Fruit fly (Drosophila melanogaster) whole organism, embryonic: ENCODE measurements around the gene mas.

Experiments
- Atf-2 ChIP-seq: fragments of 200-800 bp; sonication (Bioruptor generic); optimal IDR thresholded peaks from 2 replicates; lab custom pipeline; 2016; ENCODE audit warnings: missing biosample characterization, missing genetic modification characterization
- CG10147 ChIP-seq: fragments of 200-800 bp; sonication (Bioruptor generic); optimal IDR thresholded peaks from 2 replicates; lab custom pipeline; 2019; ENCODE audit warnings: missing biosample characterization, mild to moderate bottlenecking, missing genetic modification characterization, moderate library complexity
- CG10959 ChIP-seq: fragments of 200-800 bp; sonication (Bioruptor generic); IDR thresholded peaks from 2 replicates; pipeline ENCODE4 v1.3.6; 2022; ENCODE audit warnings: missing biosample characterization, missing genetic modification characterization
- CG11456 ChIP-seq: fragments of 200-800 bp; sonication (Bioruptor generic); IDR thresholded peaks from 3 replicates; pipeline ENCODE4 v1.3.6; 2022; ENCODE audit warnings: missing biosample characterization, missing genetic modification characterization
- CG11695 ChIP-seq: fragments of 200-800 bp; sonication (Bioruptor generic); IDR thresholded peaks from 3 replicates; pipeline ENCODE4 v1.3.6; 2022; ENCODE audit warnings: missing biosample characterization, missing genetic modification characterization
- CG13624 ChIP-seq: fragments of 200-800 bp; sonication (Bioruptor generic); optimal IDR thresholded peaks from 2 replicates; lab custom pipeline; 2016; ENCODE audit warnings: missing biosample characterization, missing genetic modification characterization
- CG14014 ChIP-seq: fragments of 200-800 bp; sonication (Bioruptor generic); IDR thresholded peaks from 2 replicates; pipeline ENCODE4 v1.3.6; 2022; ENCODE audit warnings: missing biosample characterization, missing genetic modification characterization
- CG17359 ChIP-seq: fragments of 200-800 bp; sonication (Bioruptor generic); optimal IDR thresholded peaks from 3 replicates; lab custom pipeline; 2018; ENCODE audit warnings: missing biosample characterization, mild to moderate bottlenecking, missing genetic modification characterization, moderate library complexity
- CG1792 ChIP-seq: fragments of 200-800 bp; sonication (Bioruptor generic); optimal IDR thresholded peaks from 2 replicates; lab custom pipeline; 2016; ENCODE audit warnings: missing biosample characterization, missing genetic modification characterization
- CG18619 ChIP-seq: fragments of 200-800 bp; sonication (Bioruptor generic); optimal IDR thresholded peaks from 3 replicates; lab custom pipeline; 2017; ENCODE audit warnings: missing biosample characterization, mild to moderate bottlenecking, missing genetic modification characterization
- CG2120 ChIP-seq: fragments of 200-800 bp; sonication (Bioruptor generic); optimal IDR thresholded peaks from 3 replicates; lab custom pipeline; 2016; ENCODE audit warnings: missing biosample characterization, missing genetic modification characterization
- CG31441 ChIP-seq: fragments of 200-800 bp; sonication (Bioruptor generic); IDR thresholded peaks from 2 replicates; pipeline ENCODE4 v1.3.6; 2022; ENCODE audit warnings: missing biosample characterization, missing genetic modification characterization
- CG34376 ChIP-seq: fragments of 200-800 bp; sonication (Bioruptor generic); optimal IDR thresholded peaks from 2 replicates; lab custom pipeline; 2018; ENCODE audit warnings: missing biosample characterization, mild to moderate bottlenecking, missing genetic modification characterization
- CG8290 ChIP-seq, 3 experiments: fragments of 200-800 bp; sonication (Bioruptor generic); optimal IDR thresholded peaks; 2 replicates each; lab custom pipeline; 2016 to 2019; ENCODE audit warnings: missing biosample characterization in 3 of 3, missing genetic modification characterization in 3 of 3, mild to moderate bottlenecking in 2 of 3, moderate library complexity in 1 of 3
- CG9437 ChIP-seq: fragments of 200-800 bp; sonication (Bioruptor generic); optimal IDR thresholded peaks from 2 replicates; lab custom pipeline; 2018; ENCODE audit warnings: missing biosample characterization, mild to moderate bottlenecking, missing genetic modification characterization
- CG9817 ChIP-seq: fragments of 200-800 bp; sonication (Bioruptor generic); optimal IDR thresholded peaks from 2 replicates; lab custom pipeline; 2018; ENCODE audit warnings: missing biosample characterization, mild to moderate bottlenecking, missing genetic modification characterization, moderate library complexity
- CrebB ChIP-seq: fragments of 200-800 bp; sonication (Bioruptor generic); optimal IDR thresholded peaks from 3 replicates; lab custom pipeline; 2018; ENCODE audit warnings: missing biosample characterization, mild to moderate bottlenecking, missing genetic modification characterization
- Deaf1 ChIP-seq: fragments of 200-800 bp; optimal IDR thresholded peaks from 3 replicates; lab custom pipeline; 2019; ENCODE audit warnings: missing biosample characterization, mild to moderate bottlenecking, missing genetic modification characterization, moderate library complexity
- Dp ChIP-seq: fragments of 200-800 bp; sonication (Bioruptor generic); optimal IDR thresholded peaks from 2 replicates; lab custom pipeline; 2018; ENCODE audit warnings: missing biosample characterization, mild to moderate bottlenecking, missing genetic modification characterization, moderate library complexity
- Ets97D ChIP-seq: fragments of 200-800 bp; sonication (Bioruptor generic); optimal IDR thresholded peaks from 3 replicates; lab custom pipeline; 2016; ENCODE audit warnings: missing biosample characterization, missing genetic modification characterization
- Fer3 ChIP-seq: fragments of 200-800 bp; sonication (Bioruptor generic); optimal IDR thresholded peaks from 2 replicates; lab custom pipeline; 2018; ENCODE audit warnings: missing biosample characterization, mild to moderate bottlenecking, missing genetic modification characterization, moderate library complexity
- HLH4C ChIP-seq: fragments of 200-800 bp; sonication (Bioruptor generic); IDR thresholded peaks from 3 replicates; pipeline ENCODE4 v1.3.6; 2022; ENCODE audit warnings: missing biosample characterization, missing genetic modification characterization; ENCODE audit not compliant: partially characterized antibody
- Hmr ChIP-seq: fragments of 200-800 bp; sonication (Bioruptor generic); optimal IDR thresholded peaks from 3 replicates; lab custom pipeline; 2017; ENCODE audit warnings: mild to moderate bottlenecking, missing biosample characterization, missing genetic modification reagents, missing genetic modification characterization
- Hr3 ChIP-seq: fragments of 200-800 bp; sonication (Bioruptor generic); optimal IDR thresholded peaks from 3 replicates; lab custom pipeline; 2016; ENCODE audit warnings: missing biosample characterization, missing genetic modification characterization
- Hr78 ChIP-seq, 2 experiments: fragments of 200-800 bp in 1 of 2; fragments of >200 bp in 1 of 2; sonication (Bioruptor generic) in 1 of 2; optimal IDR thresholded peaks; 2 replicates each; lab custom pipeline; 2017 to 2019; ENCODE audit warnings: missing biosample characterization in 2 of 2, missing genetic modification characterization in 2 of 2, mild to moderate bottlenecking in 1 of 2, moderate library complexity in 1 of 2
- Jarid2 ChIP-seq: fragments of 200-800 bp; sonication (Bioruptor generic); optimal IDR thresholded peaks from 3 replicates; lab custom pipeline; 2017; ENCODE audit warnings: mild to moderate bottlenecking, missing biosample characterization, missing genetic modification reagents, missing genetic modification characterization
- MBD-R2 ChIP-seq: fragments of 200-800 bp; sonication (Bioruptor generic); IDR thresholded peaks from 2 replicates; pipeline ENCODE4 v1.3.6; 2022; ENCODE audit warnings: missing biosample characterization, missing genetic modification characterization
- Med ChIP-seq: fragments of 200-800 bp; sonication (Bioruptor generic); peaks from one replicate; lab custom pipeline; 2016; ENCODE audit warnings: missing biosample characterization, missing genetic modification characterization, mild to moderate bottlenecking, inconsistent platforms, moderate library complexity
- NFAT ChIP-seq: fragments of 200-800 bp; sonication (Bioruptor generic); IDR thresholded peaks from 2 replicates; pipeline ENCODE4 v1.3.6; 2022; ENCODE audit warnings: missing biosample characterization, missing genetic modification characterization
- Nf-YB ChIP-seq: fragments of 200-800 bp; sonication (Bioruptor generic); optimal IDR thresholded peaks from 3 replicates; lab custom pipeline; 2019; ENCODE audit warnings: missing biosample characterization, mild to moderate bottlenecking, missing genetic modification characterization, moderate library complexity
- Rfx ChIP-seq: fragments of 200-800 bp; sonication (Bioruptor generic); IDR thresholded peaks from 2 replicates; pipeline ENCODE4 v1.3.6; 2022; ENCODE audit warnings: missing biosample characterization, missing genetic modification characterization
- Side ChIP-seq: fragments of 200-800 bp; sonication (Bioruptor generic); optimal IDR thresholded peaks from 2 replicates; lab custom pipeline; 2016; ENCODE audit warnings: missing biosample characterization, missing genetic modification characterization
- Vsx1 ChIP-seq: fragments of 200-800 bp; sonication (Bioruptor generic); optimal IDR thresholded peaks from 2 replicates; lab custom pipeline; 2017; ENCODE audit warnings: missing biosample characterization, mild to moderate bottlenecking, missing genetic modification characterization, missing genetic modification reagents
- YL-1 ChIP-seq: fragments of 200-800 bp; sonication (Bioruptor generic); optimal IDR thresholded peaks from 3 replicates; lab custom pipeline; 2017; ENCODE audit warnings: missing biosample characterization, mild to moderate bottlenecking, missing genetic modification characterization
- caup ChIP-seq: fragments of 200-800 bp; sonication (Bioruptor generic); optimal IDR thresholded peaks from 3 replicates; lab custom pipeline; 2017; ENCODE audit warnings: missing biosample characterization, mild to moderate bottlenecking, missing genetic modification characterization, moderate library complexity; ENCODE audit not compliant: severe bottlenecking
- corto ChIP-seq: fragments of 200-800 bp; sonication (Bioruptor generic); optimal IDR thresholded peaks from 2 replicates; lab custom pipeline; 2016; ENCODE audit warnings: missing biosample characterization, mild to moderate bottlenecking, missing genetic modification characterization, moderate library complexity
- cwo ChIP-seq: fragments of 200-800 bp; sonication (Bioruptor generic); optimal IDR thresholded peaks from 3 replicates; lab custom pipeline; 2017; ENCODE audit warnings: missing biosample characterization, missing genetic modification characterization, mild to moderate bottlenecking, moderate library complexity, missing genetic modification reagents
- dpn ChIP-seq, 2 experiments: fragments of 200-800 bp; sonication (Bioruptor generic); optimal IDR thresholded peaks; 3 replicates each; lab custom pipeline; 2016; ENCODE audit warnings: missing biosample characterization in 2 of 2, missing genetic modification characterization in 2 of 2
- fd64A ChIP-seq: fragments of 200-800 bp; sonication (Bioruptor generic); optimal IDR thresholded peaks from 3 replicates; lab custom pipeline; 2018; ENCODE audit warnings: missing biosample characterization, mild to moderate bottlenecking, missing genetic modification characterization
- hbn ChIP-seq: fragments of 200-800 bp; sonication (Bioruptor generic); IDR thresholded peaks from 2 replicates; pipeline ENCODE4 v1.3.6; 2022; ENCODE audit warnings: missing biosample characterization, missing genetic modification characterization; ENCODE audit not compliant: partially characterized antibody
- her ChIP-seq: fragments of 200-800 bp; sonication (Bioruptor generic); optimal IDR thresholded peaks from 2 replicates; lab custom pipeline; 2016; ENCODE audit warnings: missing biosample characterization, missing genetic modification characterization
- oc ChIP-seq: fragments of 200-800 bp; sonication (Bioruptor generic); optimal IDR thresholded peaks from 2 replicates; lab custom pipeline; 2018; ENCODE audit warnings: missing biosample characterization, mild to moderate bottlenecking, missing genetic modification characterization, moderate library complexity
- rib ChIP-seq: fragments of 200-800 bp; sonication (Bioruptor generic); IDR thresholded peaks from 2 replicates; pipeline ENCODE4 v1.3.6; 2022; ENCODE audit warnings: missing biosample characterization, missing genetic modification characterization
- schlank ChIP-seq: fragments of 200-800 bp; sonication (Bioruptor generic); optimal IDR thresholded peaks from 2 replicates; lab custom pipeline; 2018; ENCODE audit warnings: missing biosample characterization, mild to moderate bottlenecking, missing genetic modification characterization
- slbo ChIP-seq: fragments of 200-800 bp; sonication (Bioruptor generic); IDR thresholded peaks from 2 replicates; pipeline ENCODE4 v1.3.6; 2022; ENCODE audit warnings: missing biosample characterization, missing genetic modification characterization
- stwl ChIP-seq: fragments of 200-800 bp; sonication (Bioruptor generic); optimal IDR thresholded peaks from 3 replicates; lab custom pipeline; 2018; ENCODE audit warnings: missing biosample characterization, mild to moderate bottlenecking, missing genetic modification characterization, moderate library complexity
- tgo ChIP-seq: fragments of 200-800 bp; sonication (Bioruptor generic); IDR thresholded peaks from 3 replicates; pipeline ENCODE4 v1.3.6; 2022; ENCODE audit warnings: missing biosample characterization, missing genetic modification characterization
- wdn ChIP-seq: fragments of 200-800 bp; sonication (Bioruptor generic); IDR thresholded peaks from 2 replicates; pipeline ENCODE4 v1.3.6; 2022; ENCODE audit warnings: missing biosample characterization, missing genetic modification characterization

Gene mas

DNA sequence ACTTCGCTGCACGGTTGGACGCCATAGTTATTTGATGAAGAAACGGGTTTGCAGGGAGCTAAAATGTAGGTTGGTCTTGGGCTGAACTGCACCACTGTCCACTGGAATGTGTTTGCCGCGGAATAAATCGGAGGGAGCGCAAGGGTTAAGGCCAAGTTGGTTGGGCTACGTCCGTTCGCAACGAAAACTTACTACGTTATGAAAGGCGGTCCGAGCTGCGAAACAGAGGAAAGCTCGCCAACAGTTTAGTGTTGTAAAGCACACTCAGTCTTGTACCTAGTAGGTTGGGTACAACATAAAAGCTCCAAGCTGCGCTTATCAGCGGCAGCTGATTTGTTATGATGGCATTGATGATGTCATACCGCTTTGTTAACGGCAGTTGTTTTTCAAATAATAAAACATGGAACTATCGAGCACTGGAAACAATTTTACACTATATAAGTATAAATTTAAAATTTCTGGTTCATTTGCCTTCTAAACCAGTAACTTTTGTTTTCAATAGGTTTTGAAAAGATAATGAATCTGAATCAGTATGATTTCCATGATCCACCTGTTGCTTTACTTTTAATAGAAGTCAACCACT is 45.0 kb downstream of the mas start, which contains the start of gene Chd64 (continued):
- TF ChIP-seq caup (GFP tag; lab: Kevin White, UChicago): peak; percentile 62
- TF ChIP-seq CG2120: peak; percentile 71
- no peak for TF ChIP-seq fd64A (GFP tag; lab: Kevin White, UChicago)
- peak; percentile 21 for TF ChIP-seq Vsx1 (GFP tag; lab: Kevin White, UChicago)
- TF ChIP-seq CG18619 (GFP tag; lab: Kevin White, UChicago): peak; percentile 33
- TF ChIP-seq Fer3 (tag; lab: Kevin White, UChicago): peak; percentile 40
- TF ChIP-seq NFAT (GFP tag; lab: Robert Waterston, UW): peak; percentile 44
- TF ChIP-seq Rfx (GFP tag; lab: Robert Waterston, UW): peak; percentile 58
- TF ChIP-seq stwl (tag; lab: Kevin White, UChicago): peak; percentile 74
- TF ChIP-seq Jarid2 (GFP tag; lab: Kevin White, UChicago): peak; percentile 90
- TF ChIP-seq cwo: peak; percentile 65
- TF ChIP-seq Deaf1 (tag; lab: Kevin White, UChicago): peak; percentile 46
- TF ChIP-seq CrebB (tag; lab: Kevin White, UChicago): peak; percentile 36
- TF ChIP-seq wdn (GFP tag; lab: Robert Waterston, UW): no peak
- TF ChIP-seq slbo: peak; percentile 36
- peak; percentile 76 for TF ChIP-seq Hmr
- peak; percentile 91 for TF ChIP-seq CG9437
- no peak for TF ChIP-seq oc
- peak in 1 of 2 experiments; percentile 64 for TF ChIP-seq Hr78 (GFP tag; optimal IDR thresholded peaks at IDR 0.05; lab: Kevin White, UChicago)
- TF ChIP-seq tgo: peak; percentile 46; the same call in 1 of the 3 replicates
- TF ChIP-seq Ets97D: peak; percentile 24
- TF ChIP-seq hbn: peak; percentile 48; the same call in 1 of the 2 replicates
- peak; percentile 33 for TF ChIP-seq CG10147
- TF ChIP-seq CG11456 (GFP tag; lab: Robert Waterston, UW): peak; percentile 63; the same call in 2 of the 3 replicates
- TF ChIP-seq CG17359 (tag; lab: Kevin White, UChicago): peak; percentile 47
- TF ChIP-seq CG31441 (GFP tag; lab: Robert Waterston, UW): no peak
- TF ChIP-seq dpn (GFP tag; optimal IDR thresholded peaks at IDR 0.05; lab: Kevin White, UChicago): peak; percentile 25 to 57
- peak; percentile 49 for TF ChIP-seq CG13624 (GFP tag; lab: Kevin White, UChicago)
- TF ChIP-seq CG10959 (GFP tag; lab: Robert Waterston, UW): peak; percentile 33; the same call in 1 of the 2 replicates
- TF ChIP-seq Hr3 (GFP tag; lab: Kevin White, UChicago): peak; percentile 12
- no peak for TF ChIP-seq schlank
- TF ChIP-seq HLH4C (GFP tag; lab: Robert Waterston, UW): 0 out of 3 replicates have a peak, but pooled peaks have one; percentile 36
- peak; percentile 5 for TF ChIP-seq CG1792 (GFP tag; lab: Kevin White, UChicago)
- peak; percentile 12 for TF ChIP-seq her (GFP tag; lab: Kevin White, UChicago)
- TF ChIP-seq MBD-R2 (GFP tag; lab: Robert Waterston, UW): peak; percentile 36; the same call in 1 of the 2 replicates
- TF ChIP-seq Med: peak; percentile 94
- TF ChIP-seq corto (GFP tag; lab: Kevin White, UChicago): peak; percentile 74
- peak; percentile 3 for TF ChIP-seq CG8290 (GFP tag; optimal IDR thresholded peaks at IDR 0.05; lab: Kevin White, UChicago)
- peak in 1 of 2 experiments; percentile 77 for TF ChIP-seq CG8290 (tag; optimal IDR thresholded peaks at IDR 0.05; lab: Kevin White, UChicago)
- TF ChIP-seq Nf-YB (GFP tag; lab: Kevin White, UChicago): peak; percentile 42
- TF ChIP-seq CG14014 (GFP tag; lab: Robert Waterston, UW): no peak; the same call in 1 of the 2 replicates
- peak; percentile 41 for TF ChIP-seq Side
- TF ChIP-seq CG34376 (GFP tag; lab: Kevin White, UChicago): peak; percentile 90
- TF ChIP-seq Atf-2 (GFP tag; lab: Kevin White, UChicago): no peak
- peak; percentile 53 for TF ChIP-seq YL-1 (GFP tag; lab: Kevin White, UChicago)
- 0 out of 2 replicates have a peak, but pooled peaks have one; percentile 9 for TF ChIP-seq rib (GFP tag; lab: Robert Waterston, UW)
- peak; percentile 23 for TF ChIP-seq Dp (GFP tag; lab: Kevin White, UChicago)
- peak; percentile 58; the same call in 2 of the 3 replicates for TF ChIP-seq CG11695 (GFP tag; lab: Robert Waterston, UW)
- no peak for TF ChIP-seq CG9817 (tag; lab: Kevin White, UChicago)
